Worm (Caenorhabditis elegans): Measurements from ENCODE around the gene lips-13.

- TF ChIP-seq aly-2 (tag; optimal IDR thresholded peaks at IDR 0.05) (no peak), ceh-28 (tag; optimal IDR thresholded peaks at IDR 0.05) (no peak), hif-1 (tag; optimal IDR thresholded peaks at IDR 0.05) (no peak), hlh-30 (tag; optimal IDR thresholded peaks at IDR 0.05; ENCODE audit: insufficient read depth) (no peak), ztf-11 (tag; optimal IDR thresholded peaks at IDR 0.05) (no peak), unc-39 (tag; optimal IDR thresholded peaks at IDR 0.05) (no peak), ZK337.2 (GFP tag; IDR thresholded peaks at IDR 0.05) (no peak), zip-11 (GFP tag; IDR thresholded peaks at IDR 0.05) (no peak), jun-1 (tag; optimal IDR thresholded peaks at IDR 0.05) (no peak), F44E2.7 (GFP tag; IDR thresholded peaks at IDR 0.05) (no peak), ctbp-1 (GFP tag; IDR thresholded peaks at IDR 0.05) (no peak), nhr-77 (tag; optimal IDR thresholded peaks at IDR 0.05) (no peak)
These were observed 45.7 kb downstream of the lips-13 start, which contains the start of gene K02E7.4 for ce11 chrII:1072106-1072505.

Measured in whole organism, L4 larva.